Worm (Caenorhabditis elegans) whole organism, L4/young adult: ENCODE results near the gene F28H7.7.

Experiments used
- W03F9.2 ChIP-seq: fragments of 150-350 bp; optimal IDR thresholded peaks from 2 replicates; lab custom pipeline; 2014; ENCODE audit warnings: missing biosample characterization, missing genetic modification characterization
- dao-5 ChIP-seq: sonication (generic microtip); optimal IDR thresholded peaks from 2 replicates; lab custom pipeline; 2016; ENCODE audit warnings: missing genotype, missing genetic modification characterization, moderate library complexity, missing compliant biosample characterization
- him-1 ChIP-seq: sonication (generic microtip); optimal IDR thresholded peaks from 2 replicates; lab custom pipeline; 2016; ENCODE audit warnings: missing genotype, missing genetic modification reagents, missing genetic modification characterization, missing compliant biosample characterization

F28H7.7 gene

DNA sequence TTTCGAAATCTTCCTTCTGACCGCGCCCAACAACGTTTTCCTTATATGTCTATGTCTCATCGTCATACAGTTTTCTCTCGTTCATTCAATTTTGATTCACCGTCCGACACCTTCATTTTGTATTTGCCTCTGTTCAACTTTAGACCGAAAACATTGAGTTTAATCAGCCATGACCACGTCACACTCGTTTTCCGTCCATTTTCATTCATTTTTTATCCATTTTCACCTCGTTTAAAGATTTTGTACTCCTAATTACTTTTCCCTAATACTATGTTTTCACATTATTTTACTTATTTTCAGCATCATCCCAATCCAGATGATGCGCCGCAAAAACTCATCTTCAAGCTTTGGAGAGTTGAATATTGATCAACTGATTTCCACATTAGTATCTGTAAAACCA lies 51.7 kb downstream of the F28H7.7 start, which contains the start of gene pph-1:
Gene pph-1 (plus strand): TSS at position 301 of the 400 bp plus-strand sequence.
- TF ChIP-seq him-1 (tag; lab: Kevin White, UChicago) (no peak), dao-5 (tag; lab: Kevin White, UChicago) (no peak), W03F9.2 (tag; lab: Kevin White, UChicago) (no peak)
